Worm (Caenorhabditis elegans) whole organism, young adult: ENCODE results near the gene F54B11.7.

ENCODE experiments used
- B0035.1 ChIP-seq: sonication (generic microtip); optimal IDR thresholded peaks from 2 replicates; lab custom pipeline; 2016; ENCODE audit warnings: missing genetic modification characterization, mild to moderate bottlenecking, missing compliant biosample characterization, missing genotype, missing genetic modification reagents
- B0261.1 ChIP-seq: sonication (generic microtip); optimal IDR thresholded peaks from 2 replicates; lab custom pipeline; 2016; ENCODE audit warnings: mild to moderate bottlenecking, missing genetic modification characterization, moderate library complexity, missing compliant biosample characterization
- C17E4.6 ChIP-seq: fragments of 200-800 bp; sonication (Bioruptor generic); IDR thresholded peaks from 2 replicates; pipeline ENCODE4 v1.3.6; 2022; ENCODE audit warnings: missing genetic modification reagents, missing genetic modification characterization, missing compliant biosample characterization
- D2030.7 ChIP-seq: fragments of 200-800 bp; sonication (Bioruptor generic); IDR thresholded peaks from 2 replicates; pipeline ENCODE4 v1.3.6; 2022; ENCODE audit warnings: missing genetic modification reagents, missing genetic modification characterization, missing compliant biosample characterization
- F23B12.7 ChIP-seq: sonication (generic microtip); optimal IDR thresholded peaks from 2 replicates; lab custom pipeline; 2017; ENCODE audit warnings: missing genetic modification characterization, mild to moderate bottlenecking, missing compliant biosample characterization, antibody characterized with exemption, moderate library complexity; ENCODE audit not compliant: insufficient read depth
- F57C9.4 ChIP-seq: sonication (generic microtip); optimal IDR thresholded peaks from 2 replicates; lab custom pipeline; 2017; ENCODE audit warnings: mild to moderate bottlenecking, missing genetic modification characterization, missing compliant biosample characterization
- K11D2.4 ChIP-seq: fragments of 200-800 bp; sonication (Bioruptor generic); IDR thresholded peaks from 2 replicates; pipeline ENCODE4 v1.3.6; 2022; ENCODE audit warnings: missing genetic modification reagents, missing genetic modification characterization, missing compliant biosample characterization
- Y53F4B.3 ChIP-seq: fragments of 200-800 bp; sonication (Bioruptor generic); IDR thresholded peaks from 2 replicates; pipeline ENCODE4 v1.3.6; 2022; ENCODE audit warnings: missing genetic modification reagents, missing genetic modification characterization, missing compliant biosample characterization
- Y53G8AR.9 ChIP-seq: fragments of 200-800 bp; sonication (Bioruptor generic); conservative IDR thresholded peaks from 2 replicates; pipeline ENCODE4 v1.3.6; 2022; ENCODE audit warnings: missing genetic modification reagents, missing genetic modification characterization, missing compliant biosample characterization
- Y56A3A.18 ChIP-seq: fragments of 200-800 bp; sonication (Bioruptor generic); IDR thresholded peaks from 2 replicates; pipeline ENCODE4 v1.3.6; 2022; ENCODE audit warnings: missing genetic modification reagents, missing genetic modification characterization, missing compliant biosample characterization
- aptf-3 ChIP-seq: fragments of 200-800 bp; sonication (Bioruptor generic); IDR thresholded peaks from 2 replicates; pipeline ENCODE4 v1.3.6; 2022; ENCODE audit warnings: missing genetic modification characterization, missing compliant biosample characterization
- athp-1 ChIP-seq: sonication (generic microtip); optimal IDR thresholded peaks from 2 replicates; lab custom pipeline; 2017; ENCODE audit warnings: mild to moderate bottlenecking, missing genetic modification characterization, missing compliant biosample characterization
- ccch-3 ChIP-seq: fragments of 200-800 bp; sonication (Bioruptor generic); optimal IDR thresholded peaks from 2 replicates; lab custom pipeline; 2018; ENCODE audit warnings: mild to moderate bottlenecking, missing genetic modification characterization, missing compliant biosample characterization
- dpl-1 ChIP-seq: fragments of 150-350 bp; optimal IDR thresholded peaks from 2 replicates; lab custom pipeline; 2014; ENCODE audit warnings: missing biosample characterization, missing genetic modification reagents, missing genetic modification characterization
- egl-44 ChIP-seq: fragments of 200-800 bp; sonication (Bioruptor generic); IDR thresholded peaks from 2 replicates; pipeline ENCODE4 v1.3.6; 2022; ENCODE audit warnings: missing genetic modification reagents, missing genetic modification characterization, missing compliant biosample characterization
- fkh-3 ChIP-seq: sonication (generic microtip); optimal IDR thresholded peaks from 2 replicates; lab custom pipeline; 2016; ENCODE audit warnings: mild to moderate bottlenecking, missing genetic modification characterization, missing compliant biosample characterization
- hlh-12 ChIP-seq: sonication (generic microtip); optimal IDR thresholded peaks from 2 replicates; lab custom pipeline; 2016; ENCODE audit warnings: missing genetic modification characterization, missing compliant biosample characterization
- hlh-26 ChIP-seq: fragments of 200-800 bp; sonication (Bioruptor generic); conservative IDR thresholded peaks from 2 replicates; pipeline ENCODE4 v1.3.6; 2022; ENCODE audit warnings: missing genetic modification reagents, missing genetic modification characterization, missing compliant biosample characterization
- hmg-20 ChIP-seq: fragments of 200-800 bp; sonication (Bioruptor generic); IDR thresholded peaks from 2 replicates; pipeline ENCODE4 v1.3.6; 2022; ENCODE audit warnings: missing genetic modification reagents, missing genetic modification characterization, missing compliant biosample characterization
- hrde-1 ChIP-seq: sonication (generic microtip); optimal IDR thresholded peaks from 2 replicates; lab custom pipeline; 2016; ENCODE audit warnings: missing genetic modification characterization, mild to moderate bottlenecking, missing compliant biosample characterization, moderate library complexity, missing genotype, missing genetic modification reagents, borderline replicate concordance
- let-526 ChIP-seq: fragments of 200-800 bp; sonication (Bioruptor generic); IDR thresholded peaks from 2 replicates; pipeline ENCODE4 v1.3.6; 2022; ENCODE audit warnings: missing genetic modification reagents, missing genetic modification characterization, missing compliant biosample characterization
- lin-35 ChIP-seq, 3 experiments: fragments of 150-350 bp in 2 of 3; sonication (generic microtip) in 1 of 3; optimal IDR thresholded peaks; 2 replicates each; lab custom pipeline; 2014 to 2018; ENCODE audit warnings: missing biosample characterization in 3 of 3, missing genetic modification characterization in 3 of 3, missing genetic modification reagents in 3 of 3
- madf-10 ChIP-seq: sonication (generic microtip); optimal IDR thresholded peaks from 2 replicates; lab custom pipeline; 2016; ENCODE audit warnings: mild to moderate bottlenecking, missing genetic modification characterization, missing compliant biosample characterization
- madf-3 ChIP-seq: fragments of 200-800 bp; sonication (Bioruptor generic); IDR thresholded peaks from 2 replicates; pipeline ENCODE4 v1.3.6; 2022; ENCODE audit warnings: missing genetic modification reagents, missing genetic modification characterization, missing compliant biosample characterization
- nfya-1 ChIP-seq: sonication (generic microtip); optimal IDR thresholded peaks from 2 replicates; lab custom pipeline; 2017; ENCODE audit warnings: antibody characterized with exemption, missing compliant biosample characterization, missing genetic modification characterization, borderline replicate concordance; ENCODE audit not compliant: insufficient read depth
- nhr-120 ChIP-seq: fragments of 200-800 bp; sonication (Bioruptor generic); IDR thresholded peaks from 2 replicates; pipeline ENCODE4 v1.3.6; 2022; ENCODE audit warnings: missing genetic modification characterization, missing compliant biosample characterization
- nhr-179 ChIP-seq: sonication (generic microtip); optimal IDR thresholded peaks from 2 replicates; lab custom pipeline; 2016; ENCODE audit warnings: mild to moderate bottlenecking, missing genetic modification characterization, missing compliant biosample characterization
- nhr-27 ChIP-seq: fragments of 200-800 bp; sonication (Bioruptor generic); optimal IDR thresholded peaks from 2 replicates; lab custom pipeline; 2018; ENCODE audit warnings: mild to moderate bottlenecking, missing genetic modification characterization, moderate library complexity, missing compliant biosample characterization
- nhr-80 ChIP-seq: sonication (generic microtip); optimal IDR thresholded peaks from 2 replicates; lab custom pipeline; 2016; ENCODE audit warnings: missing genetic modification characterization, missing compliant biosample characterization
- pha-4 ChIP-seq: fragments of 150-350 bp; sonication (generic microtip); optimal IDR thresholded peaks from 2 replicates; lab custom pipeline; 2014; ENCODE audit warnings: missing biosample characterization, missing genetic modification reagents, missing genetic modification characterization
- repo-1 ChIP-seq: sonication (generic microtip); optimal IDR thresholded peaks from 2 replicates; lab custom pipeline; 2017; ENCODE audit warnings: mild to moderate bottlenecking, missing genetic modification characterization, missing compliant biosample characterization
- sea-2 ChIP-seq: fragments of 200-800 bp; sonication (Bioruptor generic); IDR thresholded peaks from 2 replicates; pipeline ENCODE4 v1.3.6; 2022; ENCODE audit warnings: missing genetic modification characterization, missing compliant biosample characterization
- snpc-3.4 ChIP-seq: sonication (generic microtip); optimal IDR thresholded peaks from 2 replicates; lab custom pipeline; 2017; ENCODE audit warnings: missing genetic modification characterization, mild to moderate bottlenecking, missing compliant biosample characterization, antibody characterized with exemption, moderate library complexity, missing genotype, missing genetic modification reagents
- snpc-4 ChIP-seq, 5 experiments: fragments of 150-350 bp in 1 of 5; sonication (generic microtip) in 4 of 5; optimal IDR thresholded peaks; 2 replicates each; lab custom pipeline; 2014 to 2018; ENCODE audit warnings: missing genetic modification characterization in 5 of 5, missing biosample characterization in 3 of 5, antibody characterized with exemption in 2 of 5, mild to moderate bottlenecking in 2 of 5, missing compliant biosample characterization in 2 of 5, missing genotype in 2 of 5, moderate library complexity in 2 of 5, missing genetic modification reagents in 1 of 5
- tbp1 ChIP-seq: fragments of 200-800 bp; sonication (Bioruptor generic); optimal IDR thresholded peaks from 2 replicates; lab custom pipeline; 2018; ENCODE audit warnings: mild to moderate bottlenecking, missing genetic modification characterization, missing compliant biosample characterization
- tbx-9 ChIP-seq: sonication (generic microtip); optimal IDR thresholded peaks from 2 replicates; lab custom pipeline; 2016; ENCODE audit warnings: borderline replicate concordance, missing genetic modification characterization, inconsistent platforms, missing compliant biosample characterization
- unc-130 ChIP-seq: sonication (generic microtip); optimal IDR thresholded peaks from 2 replicates; lab custom pipeline; 2016; ENCODE audit warnings: missing genetic modification reagents, missing genetic modification characterization, missing compliant biosample characterization
- ztf-28 ChIP-seq: fragments of 200-800 bp; sonication (Bioruptor generic); IDR thresholded peaks from 2 replicates; pipeline ENCODE4 v1.3.6; 2022; ENCODE audit warnings: missing genetic modification reagents, missing genetic modification characterization, missing compliant biosample characterization
- ztf-3 ChIP-seq: fragments of 200-800 bp; sonication (Bioruptor generic); optimal IDR thresholded peaks from 2 replicates; lab custom pipeline; 2018; ENCODE audit warnings: mild to moderate bottlenecking, missing genetic modification characterization, missing compliant biosample characterization

Gene F54B11.7

ce11 chrX:13633876-13634479 lies 33.7 kb downstream of the F54B11.7 start:
- TF ChIP-seq tbp1 (GFP tag; lab: Kevin White, UChicago), result no peak
- no peak for TF ChIP-seq sea-2 (GFP tag; lab: Robert Waterston, UW)
- TF ChIP-seq repo-1, result no peak
- no peak for TF ChIP-seq lin-35 (GFP tag; optimal IDR thresholded peaks at IDR 0.05; lab: Kevin White, UChicago)
- no peak for TF ChIP-seq nhr-179 (tag; lab: Kevin White, UChicago)
- no peak for TF ChIP-seq K11D2.4
- TF ChIP-seq B0261.1 (tag; lab: Kevin White, UChicago), result no peak
- TF ChIP-seq snpc-4 (GFP tag; optimal IDR thresholded peaks at IDR 0.05; lab: Kevin White, UChicago), result no peak
- no peak for TF ChIP-seq snpc-4 (tag; optimal IDR thresholded peaks at IDR 0.05; lab: Kevin White, UChicago)
- TF ChIP-seq nhr-80 (tag; lab: Kevin White, UChicago), result no peak
- no peak for TF ChIP-seq ztf-28
- TF ChIP-seq egl-44 (GFP tag; lab: Robert Waterston, UW), result no peak
- no peak for TF ChIP-seq Y53G8AR.9
- no peak for TF ChIP-seq C17E4.6 (GFP tag; lab: Robert Waterston, UW)
- no peak for TF ChIP-seq aptf-3 (GFP tag; lab: Robert Waterston, UW)
- no peak for TF ChIP-seq hlh-12 (tag; lab: Kevin White, UChicago)
- TF ChIP-seq madf-10 (tag; lab: Kevin White, UChicago), result no peak
- no peak for TF ChIP-seq nfya-1 (tag; lab: Kevin White, UChicago)

DNA sequence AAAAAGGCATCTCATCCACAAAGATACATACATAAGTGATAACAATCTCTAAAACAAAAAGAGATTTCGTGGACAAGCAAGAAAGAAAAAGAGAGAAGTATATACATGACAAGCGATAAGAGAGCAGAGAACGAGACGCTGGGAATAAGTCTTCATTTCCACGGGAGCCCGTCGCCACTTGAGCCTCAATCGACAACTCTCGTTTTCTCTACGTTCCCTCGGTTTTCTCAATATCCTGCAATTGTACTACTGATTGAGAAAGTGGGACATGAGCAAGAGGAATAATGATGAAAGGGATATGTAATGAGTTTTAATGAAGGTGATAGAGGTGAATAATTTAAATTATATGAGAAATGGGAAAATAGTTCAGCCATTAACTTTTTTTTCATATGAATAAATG lies 37.3 kb downstream of the F54B11.7 start:
- TF ChIP-seq tbp1 (GFP tag; lab: Kevin White, UChicago), result no peak
- TF ChIP-seq athp-1 (tag; lab: Kevin White, UChicago), result no peak
- no peak for TF ChIP-seq dpl-1 (GFP tag; lab: Kevin White, UChicago)
- TF ChIP-seq madf-3, result no peak
- no peak for TF ChIP-seq nhr-120 (GFP tag; lab: Robert Waterston, UW)
- TF ChIP-seq D2030.7 (GFP tag; lab: Robert Waterston, UW), result no peak

- TF ChIP-seq ztf-3 (no peak), Y56A3A.18 (GFP tag; lab: Robert Waterston, UW) (no peak), fkh-3 (tag; lab: Kevin White, UChicago) (no peak), madf-3 (0 out of 2 replicates have a peak, but pooled peaks have one; percentile 40), F57C9.4 (tag; lab: Kevin White, UChicago) (no peak), hmg-20 (GFP tag; lab: Robert Waterston, UW) (no peak), Y53F4B.3 (no peak)
These were observed 38.2 kb downstream of the F54B11.7 start for ce11 chrX:13638351-13638958.

ce11 chrX:13639577-13639976 lies 39.3 kb downstream of the F54B11.7 start, which contains the start of gene twk-20:
TSS of gene twk-20 (plus strand) at chrX:13639877.
- no peak for TF ChIP-seq sea-2 (GFP tag; lab: Robert Waterston, UW)
- no peak for TF ChIP-seq ccch-3 (GFP tag; lab: Kevin White, UChicago)
- no peak for TF ChIP-seq B0035.1 (tag; lab: Kevin White, UChicago)
- no peak for TF ChIP-seq unc-130 (GFP tag; lab: Kevin White, UChicago)
- no peak for TF ChIP-seq tbx-9 (tag; lab: Kevin White, UChicago)
- no peak for TF ChIP-seq hrde-1 (tag; lab: Kevin White, UChicago)
- TF ChIP-seq pha-4 (tag; lab: Kevin White, UChicago), result no peak
- no peak for TF ChIP-seq nhr-27 (tag; lab: Kevin White, UChicago)
- TF ChIP-seq let-526 (GFP tag; lab: Robert Waterston, UW), result no peak
- no peak for TF ChIP-seq F23B12.7 (tag; lab: Kevin White, UChicago)
- TF ChIP-seq hmg-20 (GFP tag; lab: Robert Waterston, UW), result no peak
- no peak for TF ChIP-seq snpc-4 (GFP tag; optimal IDR thresholded peaks at IDR 0.05; lab: Kevin White, UChicago)
- no peak for TF ChIP-seq snpc-4 (tag; optimal IDR thresholded peaks at IDR 0.05; lab: Kevin White, UChicago)
- TF ChIP-seq hlh-26 (GFP tag; lab: Robert Waterston, UW), result no peak
- TF ChIP-seq snpc-3.4, result no peak
